Worm (Caenorhabditis elegans) whole organism, early embryonic: ENCODE results near the gene F26H11.8.

ENCODE experiments used
- B0310.2 ChIP-seq: sonication (generic microtip); optimal IDR thresholded peaks from 2 replicates; lab custom pipeline; 2016; ENCODE audit warnings: mild to moderate bottlenecking, missing genetic modification characterization, missing compliant biosample characterization
- F13C5.2 ChIP-seq: sonication (generic microtip); optimal IDR thresholded peaks from 2 replicates; lab custom pipeline; 2017; ENCODE audit warnings: mild to moderate bottlenecking, missing genetic modification characterization, inconsistent platforms, missing compliant biosample characterization
- aly-1 ChIP-seq: sonication (generic microtip); optimal IDR thresholded peaks from 2 replicates; lab custom pipeline; 2016; ENCODE audit warnings: missing genetic modification characterization, missing compliant biosample characterization
- ama-1 ChIP-seq: fragments of 150-350 bp; optimal IDR thresholded peaks from 2 replicates; lab custom pipeline; 2014
- ceh-13 ChIP-seq: fragments of 200-800 bp; sonication (Bioruptor generic); optimal IDR thresholded peaks from 2 replicates; lab custom pipeline; 2018; ENCODE audit warnings: mild to moderate bottlenecking, missing genetic modification characterization, missing compliant biosample characterization
- ceh-36 ChIP-seq: sonication (generic microtip); optimal IDR thresholded peaks from 2 replicates; lab custom pipeline; 2016; ENCODE audit warnings: missing genetic modification characterization, inconsistent platforms, missing compliant biosample characterization
- ets-7 ChIP-seq: sonication (generic microtip); optimal IDR thresholded peaks from 2 replicates; lab custom pipeline; 2016; ENCODE audit warnings: missing genotype, missing genetic modification characterization, missing compliant biosample characterization
- flt-1 ChIP-seq: fragments of 200-800 bp; sonication (Bioruptor generic); IDR thresholded peaks from 2 replicates; pipeline ENCODE4 v1.3.6; 2022; ENCODE audit warnings: missing genetic modification characterization, missing compliant biosample characterization
- hmbx-1 ChIP-seq: sonication (generic microtip); optimal IDR thresholded peaks from 2 replicates; lab custom pipeline; 2016; ENCODE audit warnings: mild to moderate bottlenecking, missing genetic modification characterization, missing compliant biosample characterization
- hmg-4 ChIP-seq: fragments of 200-800 bp; sonication (Bioruptor generic); optimal IDR thresholded peaks from 2 replicates; lab custom pipeline; 2018; ENCODE audit warnings: mild to moderate bottlenecking, missing genetic modification characterization, missing compliant biosample characterization
- hnd-1 ChIP-seq: sonication (generic microtip); optimal IDR thresholded peaks from 2 replicates; lab custom pipeline; 2016; ENCODE audit warnings: missing genetic modification characterization, missing compliant biosample characterization
- pes-1 ChIP-seq: fragments of 200-800 bp; sonication (Bioruptor generic); IDR thresholded peaks from 2 replicates; pipeline ENCODE4 v1.3.6; 2022; ENCODE audit warnings: missing genetic modification reagents, missing genetic modification characterization, missing compliant biosample characterization
- scrt-1 ChIP-seq: fragments of 200-800 bp; sonication (Bioruptor generic); IDR thresholded peaks from 2 replicates; pipeline ENCODE4 v1.3.6; 2022; ENCODE audit warnings: missing genetic modification characterization, missing compliant biosample characterization
- sea-1 ChIP-seq: fragments of 200-800 bp; sonication (Bioruptor generic); conservative IDR thresholded peaks from 2 replicates; pipeline ENCODE4 v1.3.6; 2022; ENCODE audit warnings: missing genetic modification characterization, missing compliant biosample characterization
- tbx-11 ChIP-seq: fragments of 200-800 bp; sonication (Bioruptor generic); IDR thresholded peaks from 2 replicates; pipeline ENCODE4 v1.3.6; 2022; ENCODE audit warnings: missing genetic modification characterization, missing compliant biosample characterization
- tbx-37 ChIP-seq: fragments of 200-800 bp; sonication (Bioruptor generic); conservative IDR thresholded peaks from 2 replicates; pipeline ENCODE4 v1.3.6; 2022; ENCODE audit warnings: missing genetic modification reagents, missing genetic modification characterization, missing compliant biosample characterization
- tra-4 ChIP-seq: sonication (generic microtip); optimal IDR thresholded peaks from 2 replicates; lab custom pipeline; 2017; ENCODE audit warnings: missing genetic modification characterization, missing compliant biosample characterization

Gene F26H11.8

DNA sequence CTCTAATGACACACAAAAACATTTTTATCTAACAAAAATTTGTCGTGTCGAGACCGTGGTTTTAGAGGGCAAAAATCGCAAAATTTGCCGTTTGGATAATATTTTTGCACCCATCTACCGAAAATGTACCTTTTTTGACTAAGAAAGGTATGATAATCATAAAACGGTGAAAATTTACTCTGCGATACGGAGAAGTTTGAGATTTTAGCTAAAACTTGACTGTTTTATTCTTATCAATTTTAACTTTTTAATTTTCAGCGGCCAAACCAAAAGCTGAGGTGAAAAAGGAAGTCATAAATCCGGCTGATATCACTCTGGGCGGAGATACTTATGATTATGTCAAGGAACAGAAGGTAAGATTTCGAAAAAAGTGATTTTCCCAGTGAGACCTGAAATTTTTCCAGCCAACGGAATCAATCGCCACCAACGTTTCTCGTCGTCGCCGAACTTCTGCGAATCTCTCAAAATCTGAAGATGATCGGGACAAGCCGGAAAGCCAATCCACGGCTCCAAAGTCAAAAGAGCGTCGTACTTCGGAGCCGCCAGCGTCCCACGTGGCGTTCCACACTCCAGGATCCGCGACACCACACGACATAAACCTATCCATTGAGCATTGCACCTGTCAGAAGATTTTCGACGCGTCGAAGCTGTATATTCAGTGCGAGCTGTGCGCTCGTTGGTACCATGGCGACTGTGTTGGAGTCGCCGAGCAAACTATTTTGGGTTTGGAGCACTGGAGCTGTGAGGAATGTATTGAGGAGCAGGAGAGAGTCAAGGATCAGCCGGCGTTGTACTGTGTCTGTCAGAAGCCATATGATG is 18.0 kb downstream of the F26H11.8 start:
- peak; percentile 83 for TF ChIP-seq ama-1 (lab: Kevin White, UChicago)
- TF ChIP-seq ceh-36 (tag; lab: Kevin White, UChicago) = no peak
- peak; percentile 36; the same call in 1 of the 2 replicates for TF ChIP-seq sea-1 (GFP tag; lab: Robert Waterston, UW)

DNA sequence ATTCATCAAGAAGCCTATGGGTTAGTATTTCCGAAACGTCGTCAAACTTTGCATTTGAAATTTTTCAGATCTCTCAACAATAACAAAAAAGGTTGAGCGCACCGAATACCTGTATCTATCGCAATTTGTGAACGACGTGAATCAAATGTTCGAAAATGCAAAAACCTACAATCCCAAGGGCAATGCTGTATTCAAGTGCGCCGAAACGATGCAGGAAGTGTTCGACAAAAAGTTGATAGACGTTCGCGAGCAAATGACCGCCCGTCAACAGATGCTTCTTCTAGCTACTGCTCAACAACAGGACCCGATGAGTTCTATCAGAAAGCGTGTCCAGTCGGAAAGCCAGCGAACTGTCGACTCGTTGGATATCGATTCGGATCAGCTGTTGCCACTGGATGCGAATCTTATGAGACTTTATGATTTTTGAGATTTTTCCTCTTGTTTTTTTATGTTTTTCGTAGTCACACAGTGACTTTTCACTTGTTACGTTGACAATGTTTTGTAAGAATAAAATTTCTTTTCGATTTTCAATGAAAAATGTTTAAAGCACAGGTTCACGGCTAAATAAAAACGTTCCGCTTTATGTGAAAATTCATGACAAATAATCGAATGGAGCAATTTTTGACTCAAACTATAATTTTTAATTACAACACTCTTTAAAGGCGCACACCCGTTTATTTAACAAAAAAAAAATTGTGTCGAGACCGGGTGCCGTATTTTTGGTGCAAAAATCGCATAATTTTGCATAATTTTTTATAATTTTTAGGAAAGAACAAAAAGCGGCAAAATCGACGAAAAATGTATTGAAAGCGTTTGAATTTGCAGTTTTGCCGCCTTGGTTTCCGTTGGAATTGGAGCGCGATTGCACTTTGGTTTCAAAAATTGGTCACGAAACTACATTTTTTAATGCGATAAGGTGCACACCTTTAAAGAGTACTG is 19.3 kb downstream of the F26H11.8 start:
- TF ChIP-seq F13C5.2 (tag; lab: Kevin White, UChicago) (no peak), ama-1 (lab: Kevin White, UChicago) (peak; percentile 73), B0310.2 (peak; percentile 36), ceh-36 (tag; lab: Kevin White, UChicago) (peak; percentile 9), flt-1 (GFP tag; lab: Robert Waterston, UW) (peak; percentile 25; the same call in 1 of the 2 replicates), tbx-11 (GFP tag; lab: Robert Waterston, UW) (0 out of 2 replicates have a peak, but pooled peaks have one; percentile 42), aly-1 (no peak), scrt-1 (GFP tag; lab: Robert Waterston, UW) (no peak), pes-1 (peak; percentile 36; the same call in 1 of the 2 replicates), ceh-13 (GFP tag; lab: Kevin White, UChicago) (no peak), hmbx-1 (no peak), hnd-1 (tag; lab: Kevin White, UChicago) (peak; percentile 56), tra-4 (tag; lab: Kevin White, UChicago) (no peak), sea-1 (GFP tag; lab: Robert Waterston, UW) (peak; percentile 84), tbx-37 (no peak)

DNA sequence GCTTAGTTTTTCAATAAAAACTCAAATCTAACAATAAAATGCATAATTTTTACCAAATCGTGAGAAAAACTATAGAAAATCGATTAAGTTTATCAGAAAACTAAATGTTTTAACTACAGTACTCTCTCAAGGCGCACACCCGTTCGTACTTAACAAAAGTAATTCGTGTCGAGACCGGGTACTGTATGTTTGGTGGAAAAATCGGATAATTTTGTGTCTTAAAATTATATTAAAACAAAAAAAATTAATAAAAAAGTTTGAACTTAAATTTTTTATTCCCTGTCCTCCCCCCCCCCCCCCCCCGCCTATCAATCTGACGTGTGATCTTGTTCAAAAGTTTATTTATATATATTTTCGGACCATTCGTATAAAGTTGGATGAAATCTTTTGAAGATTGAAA is 20.0 kb downstream of the F26H11.8 start, which contains the start of gene F26H11.4:
Gene F26H11.4, plus strand, starts transcription at position 301 of the 400 bp plus-strand sequence.
- TF ChIP-seq pes-1 = no peak
- no peak for TF ChIP-seq flt-1 (GFP tag; lab: Robert Waterston, UW)
- TF ChIP-seq sea-1 (GFP tag; lab: Robert Waterston, UW) = no peak
- TF ChIP-seq scrt-1 (GFP tag; lab: Robert Waterston, UW) = no peak
- TF ChIP-seq aly-1 = no peak
- TF ChIP-seq hmbx-1 = no peak
- no peak for TF ChIP-seq ets-7 (tag; lab: Kevin White, UChicago)
- no peak for TF ChIP-seq tbx-11 (GFP tag; lab: Robert Waterston, UW)
- TF ChIP-seq ama-1 (lab: Kevin White, UChicago) = no peak
- TF ChIP-seq tra-4 (tag; lab: Kevin White, UChicago) = no peak
- TF ChIP-seq B0310.2 = no peak
- no peak for TF ChIP-seq hnd-1 (tag; lab: Kevin White, UChicago)
- no peak for TF ChIP-seq F13C5.2 (tag; lab: Kevin White, UChicago)
- TF ChIP-seq hmg-4 = no peak

DNA sequence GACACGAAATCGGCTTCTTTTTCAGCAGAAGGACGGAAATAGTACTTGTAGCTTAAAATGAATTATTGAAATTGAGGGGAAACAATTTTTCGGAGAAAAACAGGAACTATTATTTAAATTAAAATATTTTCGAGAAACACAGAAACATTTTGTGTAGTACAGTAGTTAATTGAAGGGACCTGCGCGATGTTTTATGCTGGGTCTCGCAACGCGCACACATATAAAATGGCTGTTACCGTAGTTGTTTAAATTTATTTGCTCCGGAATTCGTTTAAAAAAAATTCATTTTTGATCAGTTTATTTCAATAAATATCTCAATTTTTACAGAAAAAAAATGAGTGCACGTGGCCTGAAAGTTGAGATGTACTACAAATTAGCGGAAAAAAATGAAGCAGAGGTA is 22.5 kb downstream of the F26H11.8 start, which contains the start of gene dsb-2:
Gene dsb-2, plus strand, starts transcription at position 328 of the 400 bp plus-strand sequence.
- TF ChIP-seq ama-1 (lab: Kevin White, UChicago) = no peak
- TF ChIP-seq flt-1 (GFP tag; lab: Robert Waterston, UW) = no peak
- no peak for TF ChIP-seq pes-1
- no peak for TF ChIP-seq tbx-11 (GFP tag; lab: Robert Waterston, UW)
- TF ChIP-seq tbx-37 = no peak
- TF ChIP-seq scrt-1 (GFP tag; lab: Robert Waterston, UW) = no peak
- no peak for TF ChIP-seq aly-1

DNA sequence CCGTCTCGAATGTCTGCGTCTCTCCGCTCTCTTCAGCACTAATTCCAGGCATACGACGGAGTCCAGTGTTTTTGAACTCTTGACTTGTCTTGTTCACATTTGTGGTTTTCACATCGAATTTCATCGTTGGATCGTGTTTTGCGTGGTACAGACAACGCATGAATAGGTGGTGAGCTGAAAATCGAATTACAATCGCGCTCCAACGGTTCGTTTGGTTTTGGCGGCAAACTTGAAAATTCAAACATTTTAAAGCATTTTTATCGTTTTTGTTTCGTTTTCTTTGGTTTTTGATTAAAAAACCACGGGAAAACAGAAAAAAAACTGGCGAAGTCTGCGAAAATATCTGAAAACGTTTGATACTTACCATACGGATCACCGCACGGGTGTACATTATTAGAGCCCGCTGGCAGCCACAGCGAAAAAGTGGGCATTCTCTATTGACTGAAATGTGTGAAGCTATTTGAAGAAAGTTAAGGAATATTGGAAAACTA is 24.8 kb downstream of the F26H11.8 start, which contains the start of gene exl-1:
Gene exl-1, minus strand, starts transcription at position 441 of the 491 bp plus-strand sequence.
- TF ChIP-seq tra-4 (tag; lab: Kevin White, UChicago) (no peak), ama-1 (lab: Kevin White, UChicago) (no peak), hnd-1 (tag; lab: Kevin White, UChicago) (no peak), sea-1 (GFP tag; lab: Robert Waterston, UW) (no peak), ceh-36 (tag; lab: Kevin White, UChicago) (no peak)

DNA sequence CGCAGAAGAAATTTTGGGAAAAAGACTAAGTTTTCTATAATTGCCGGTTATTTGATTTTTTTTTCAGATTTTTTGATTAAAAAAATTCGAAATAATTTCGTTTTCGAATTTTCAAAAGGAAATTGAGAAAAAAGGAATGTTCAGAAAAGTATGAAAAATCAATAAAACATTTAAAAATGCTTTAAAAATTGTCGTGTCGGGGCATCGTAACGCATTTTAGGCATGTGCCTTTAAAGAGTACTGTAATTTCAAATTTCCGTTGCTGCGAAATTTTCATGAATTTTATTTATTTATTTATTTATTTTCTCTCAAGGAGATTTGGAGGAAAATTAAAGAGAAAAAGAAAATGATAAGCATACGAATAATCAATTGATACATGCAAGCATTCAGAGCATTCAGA is 25.4 kb downstream of the F26H11.8 start:
- TF ChIP-seq F13C5.2 (tag; lab: Kevin White, UChicago) (no peak), tra-4 (tag; lab: Kevin White, UChicago) (no peak), hnd-1 (tag; lab: Kevin White, UChicago) (no peak), flt-1 (GFP tag; lab: Robert Waterston, UW) (no peak), sea-1 (GFP tag; lab: Robert Waterston, UW) (no peak), hmg-4 (no peak), hmbx-1 (no peak), tbx-11 (GFP tag; lab: Robert Waterston, UW) (no peak), ets-7 (tag; lab: Kevin White, UChicago) (no peak), scrt-1 (GFP tag; lab: Robert Waterston, UW) (no peak), ceh-13 (GFP tag; lab: Kevin White, UChicago) (no peak), B0310.2 (no peak), aly-1 (no peak)

DNA sequence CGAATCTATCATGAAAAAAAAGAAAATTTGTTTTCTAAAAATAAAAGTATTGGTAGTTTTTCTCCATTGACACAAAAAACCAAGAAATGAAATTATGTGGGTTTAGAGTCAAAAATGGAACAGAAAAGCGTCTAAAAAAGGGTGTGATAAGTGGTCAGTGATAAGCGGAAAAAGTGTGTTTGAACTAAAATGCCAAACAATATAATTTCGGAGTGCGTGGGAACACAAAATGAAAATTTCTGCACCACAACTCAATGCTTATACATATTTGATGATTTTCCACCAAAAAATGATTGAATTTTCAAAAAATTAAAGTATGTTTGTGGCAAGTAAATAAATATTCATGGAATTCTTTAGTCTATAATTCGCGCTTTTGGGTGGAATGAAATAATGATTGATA is 27.1 kb downstream of the F26H11.8 start:
- TF ChIP-seq hmbx-1 (no peak), ama-1 (lab: Kevin White, UChicago) (no peak), scrt-1 (GFP tag; lab: Robert Waterston, UW) (no peak), B0310.2 (no peak), aly-1 (no peak), tbx-11 (GFP tag; lab: Robert Waterston, UW) (no peak), hmg-4 (no peak), ets-7 (tag; lab: Kevin White, UChicago) (no peak), ceh-13 (GFP tag; lab: Kevin White, UChicago) (no peak), F13C5.2 (tag; lab: Kevin White, UChicago) (no peak), ceh-36 (tag; lab: Kevin White, UChicago) (no peak), tra-4 (tag; lab: Kevin White, UChicago) (no peak), pes-1 (no peak), tbx-37 (no peak), sea-1 (GFP tag; lab: Robert Waterston, UW) (no peak), hnd-1 (tag; lab: Kevin White, UChicago) (no peak), flt-1 (GFP tag; lab: Robert Waterston, UW) (no peak)
